Fruit fly (Drosophila melanogaster) whole organism, embryonic: Measurements from ENCODE around the gene CG8907.

Experiments
- ATbp ChIP-seq: fragments of 200-800 bp; sonication (Bioruptor generic); optimal IDR thresholded peaks from 2 replicates; lab custom pipeline; 2017; ENCODE audit warnings: missing biosample characterization, mild to moderate bottlenecking, missing genetic modification characterization, missing genetic modification reagents
- Antp ChIP-seq: fragments of 200-800 bp; sonication (Bioruptor generic); optimal IDR thresholded peaks from 3 replicates; lab custom pipeline; 2016; ENCODE audit warnings: missing biosample characterization, missing genetic modification characterization
- Bteb2 ChIP-seq: fragments of 200-800 bp; sonication (Bioruptor generic); optimal IDR thresholded peaks from 2 replicates; lab custom pipeline; 2016; ENCODE audit warnings: missing biosample characterization, missing genetic modification characterization
- CG11695 ChIP-seq: fragments of 200-800 bp; sonication (Bioruptor generic); IDR thresholded peaks from 3 replicates; pipeline ENCODE4 v1.3.6; 2022; ENCODE audit warnings: missing biosample characterization, missing genetic modification characterization
- CG11696 ChIP-seq: fragments of 200-800 bp; sonication (Bioruptor generic); IDR thresholded peaks from 2 replicates; pipeline ENCODE4 v1.3.6; 2022; ENCODE audit warnings: missing biosample characterization, missing genetic modification characterization
- CG12942 ChIP-seq: fragments of 200-800 bp; sonication (Bioruptor generic); optimal IDR thresholded peaks from 3 replicates; lab custom pipeline; 2016; ENCODE audit warnings: missing biosample characterization, missing genetic modification characterization
- CG17359 ChIP-seq: fragments of 200-800 bp; sonication (Bioruptor generic); optimal IDR thresholded peaks from 3 replicates; lab custom pipeline; 2018; ENCODE audit warnings: missing biosample characterization, mild to moderate bottlenecking, missing genetic modification characterization, moderate library complexity
- CG17802 ChIP-seq: fragments of 200-800 bp; sonication (Bioruptor generic); optimal IDR thresholded peaks from 2 replicates; lab custom pipeline; 2018; ENCODE audit warnings: missing biosample characterization, mild to moderate bottlenecking, missing genetic modification characterization, moderate library complexity
- CG18764 ChIP-seq: fragments of 200-800 bp; sonication (Bioruptor generic); optimal IDR thresholded peaks from 3 replicates; lab custom pipeline; 2016; ENCODE audit warnings: missing biosample characterization, missing genetic modification characterization
- CG2875 ChIP-seq: fragments of 200-800 bp; sonication (Bioruptor generic); optimal IDR thresholded peaks from 2 replicates; lab custom pipeline; 2017; ENCODE audit warnings: missing biosample characterization, mild to moderate bottlenecking, missing genetic modification characterization, missing genetic modification reagents
- CG31441 ChIP-seq: fragments of 200-800 bp; sonication (Bioruptor generic); IDR thresholded peaks from 2 replicates; pipeline ENCODE4 v1.3.6; 2022; ENCODE audit warnings: missing biosample characterization, missing genetic modification characterization
- CG3407 ChIP-seq: fragments of 200-800 bp; sonication (Bioruptor generic); optimal IDR thresholded peaks from 2 replicates; lab custom pipeline; 2018; ENCODE audit warnings: missing biosample characterization, mild to moderate bottlenecking, missing genetic modification characterization
- CG4282 ChIP-seq: fragments of 200-800 bp; sonication (Bioruptor generic); optimal IDR thresholded peaks from 2 replicates; lab custom pipeline; 2016; ENCODE audit warnings: missing biosample characterization, missing genetic modification characterization
- CG4424 ChIP-seq: fragments of 200-800 bp; sonication (Bioruptor generic); optimal IDR thresholded peaks from 3 replicates; lab custom pipeline; 2016; ENCODE audit warnings: missing biosample characterization, missing genetic modification characterization
- CG6175 ChIP-seq: fragments of 200-800 bp; sonication (Bioruptor generic); IDR thresholded peaks from 3 replicates; pipeline ENCODE4 v1.3.6; 2022; ENCODE audit warnings: missing biosample characterization, missing genetic modification characterization
- CG6254 ChIP-seq: fragments of 200-800 bp; sonication (Bioruptor generic); optimal IDR thresholded peaks from 3 replicates; lab custom pipeline; 2017; ENCODE audit warnings: mild to moderate bottlenecking, missing biosample characterization, missing genetic modification reagents, missing genetic modification characterization
- CG6272 ChIP-seq: fragments of 200-800 bp; sonication (Bioruptor generic); IDR thresholded peaks from 2 replicates; pipeline ENCODE4 v1.3.6; 2022; ENCODE audit warnings: missing biosample characterization, missing genetic modification characterization
- CG6654 ChIP-seq: fragments of 200-800 bp; sonication (Bioruptor generic); optimal IDR thresholded peaks from 2 replicates; lab custom pipeline; 2017; ENCODE audit warnings: missing biosample characterization, mild to moderate bottlenecking, missing genetic modification characterization
- CG7271 ChIP-seq: fragments of 200-800 bp; sonication (Bioruptor generic); optimal IDR thresholded peaks from 2 replicates; lab custom pipeline; 2018; ENCODE audit warnings: missing biosample characterization, mild to moderate bottlenecking, missing genetic modification characterization, moderate library complexity
- CG7556 ChIP-seq: fragments of 200-800 bp; sonication (Bioruptor generic); optimal IDR thresholded peaks from 2 replicates; lab custom pipeline; 2017; ENCODE audit warnings: missing biosample characterization, mild to moderate bottlenecking, missing genetic modification characterization
- CG7963 ChIP-seq: fragments of 200-800 bp; sonication (Bioruptor generic); IDR thresholded peaks from 3 replicates; pipeline ENCODE4 v1.3.6; 2022; ENCODE audit warnings: missing biosample characterization, missing genetic modification characterization; ENCODE audit not compliant: partially characterized antibody
- CG8765 ChIP-seq: fragments of 200-800 bp; sonication (Bioruptor generic); IDR thresholded peaks from 2 replicates; pipeline ENCODE4 v1.3.6; 2022; ENCODE audit warnings: missing biosample characterization, missing genetic modification characterization
- CoRest ChIP-seq: fragments of 200-800 bp; sonication (Bioruptor generic); optimal IDR thresholded peaks from 3 replicates; lab custom pipeline; 2018; ENCODE audit warnings: missing biosample characterization, mild to moderate bottlenecking, missing genetic modification characterization, moderate library complexity
- Hmr ChIP-seq: fragments of 200-800 bp; sonication (Bioruptor generic); optimal IDR thresholded peaks from 3 replicates; lab custom pipeline; 2017; ENCODE audit warnings: mild to moderate bottlenecking, missing biosample characterization, missing genetic modification reagents, missing genetic modification characterization
- Hr39 ChIP-seq: fragments of >200 bp; optimal IDR thresholded peaks from 2 replicates; lab custom pipeline; 2017
- MBD-R2 ChIP-seq: fragments of 200-800 bp; sonication (Bioruptor generic); IDR thresholded peaks from 2 replicates; pipeline ENCODE4 v1.3.6; 2022; ENCODE audit warnings: missing biosample characterization, missing genetic modification characterization
- MESR4 ChIP-seq: fragments of 200-800 bp; sonication (Bioruptor generic); optimal IDR thresholded peaks from 2 replicates; lab custom pipeline; 2018; ENCODE audit warnings: missing biosample characterization, mild to moderate bottlenecking, missing genetic modification characterization, moderate library complexity
- Mad ChIP-seq: fragments of 200-800 bp; sonication (Bioruptor generic); optimal IDR thresholded peaks from 2 replicates; lab custom pipeline; 2016; ENCODE audit warnings: missing biosample characterization, missing genetic modification characterization
- Meics ChIP-seq: fragments of 200-800 bp; sonication (Bioruptor generic); optimal IDR thresholded peaks from 2 replicates; lab custom pipeline; 2017; ENCODE audit warnings: missing biosample characterization, mild to moderate bottlenecking, missing genetic modification characterization
- Rx ChIP-seq: fragments of 200-800 bp; sonication (Bioruptor generic); IDR thresholded peaks from 2 replicates; pipeline ENCODE4 v1.3.6; 2022; ENCODE audit warnings: missing biosample characterization, missing genetic modification characterization
- Sox102F ChIP-seq: fragments of 200-800 bp; sonication (Bioruptor generic); optimal IDR thresholded peaks from 2 replicates; lab custom pipeline; 2018; ENCODE audit warnings: missing biosample characterization, mild to moderate bottlenecking, missing genetic modification characterization, moderate library complexity
- Sry-δ ChIP-seq: fragments of 200-800 bp; sonication (Bioruptor generic); optimal IDR thresholded peaks from 2 replicates; lab custom pipeline; 2016; ENCODE audit warnings: missing biosample characterization, missing genetic modification characterization
- Taf1 ChIP-seq: fragments of 200-800 bp; sonication (Bioruptor generic); IDR thresholded peaks from 2 replicates; pipeline ENCODE4 v1.3.6; 2022; ENCODE audit warnings: missing biosample characterization, missing genetic modification characterization
- az2 ChIP-seq: fragments of 200-800 bp; sonication (Bioruptor generic); optimal IDR thresholded peaks from 3 replicates; lab custom pipeline; 2016; ENCODE audit warnings: missing biosample characterization, missing genetic modification characterization
- bigmax ChIP-seq: fragments of 200-800 bp; sonication (Bioruptor generic); optimal IDR thresholded peaks from 2 replicates; lab custom pipeline; 2018; ENCODE audit warnings: missing biosample characterization, mild to moderate bottlenecking, missing genetic modification characterization
- cas ChIP-seq: fragments of 200-800 bp; sonication (Bioruptor generic); IDR thresholded peaks from 2 replicates; pipeline ENCODE4 v1.3.6; 2022; ENCODE audit warnings: missing biosample characterization, missing genetic modification characterization
- crol ChIP-seq: fragments of 200-800 bp; sonication (Bioruptor generic); IDR thresholded peaks from 2 replicates; pipeline ENCODE4 v1.3.6; 2022; ENCODE audit warnings: missing biosample characterization, missing genetic modification characterization
- gsb-n ChIP-seq: fragments of 200-800 bp; sonication (Bioruptor generic); optimal IDR thresholded peaks from 3 replicates; lab custom pipeline; 2018; ENCODE audit warnings: missing biosample characterization, mild to moderate bottlenecking, missing genetic modification characterization
- kay ChIP-seq: fragments of 200-800 bp; sonication (Bioruptor generic); optimal IDR thresholded peaks from 2 replicates; lab custom pipeline; 2016; ENCODE audit warnings: missing biosample characterization, missing genetic modification characterization
- lbe ChIP-seq: fragments of 200-800 bp; sonication (Bioruptor generic); optimal IDR thresholded peaks from 2 replicates; lab custom pipeline; 2016; ENCODE audit warnings: missing biosample characterization, mild to moderate bottlenecking, missing genetic modification characterization
- pum ChIP-seq: fragments of 200-800 bp; sonication (Bioruptor generic); optimal IDR thresholded peaks from 2 replicates; lab custom pipeline; 2016; ENCODE audit warnings: missing biosample characterization, missing genetic modification characterization
- ranshi ChIP-seq: fragments of 200-800 bp; sonication (Bioruptor generic); IDR thresholded peaks from 2 replicates; pipeline ENCODE4 v1.3.6; 2022; ENCODE audit warnings: missing biosample characterization, missing genetic modification characterization
- repo ChIP-seq: fragments of 200-800 bp; sonication (Bioruptor generic); optimal IDR thresholded peaks from 2 replicates; lab custom pipeline; 2016; ENCODE audit warnings: missing biosample characterization, missing genetic modification characterization
- rib ChIP-seq: fragments of 200-800 bp; sonication (Bioruptor generic); IDR thresholded peaks from 2 replicates; pipeline ENCODE4 v1.3.6; 2022; ENCODE audit warnings: missing biosample characterization, missing genetic modification characterization
- sens ChIP-seq: fragments of 200-800 bp; sonication (Bioruptor generic); peaks from one replicate; lab custom pipeline; 2016; ENCODE audit warnings: missing biosample characterization, missing genetic modification characterization
- sisA ChIP-seq: fragments of 200-800 bp; sonication (Bioruptor generic); IDR thresholded peaks from 2 replicates; pipeline ENCODE4 v1.3.6; 2022; ENCODE audit warnings: missing biosample characterization, missing genetic modification characterization
- sqz ChIP-seq: fragments of 200-800 bp; sonication (Bioruptor generic); optimal IDR thresholded peaks from 3 replicates; lab custom pipeline; 2018; ENCODE audit warnings: missing biosample characterization, mild to moderate bottlenecking, missing genetic modification characterization
- tio ChIP-seq: fragments of 200-800 bp; sonication (Bioruptor generic); optimal IDR thresholded peaks from 2 replicates; lab custom pipeline; 2017; ENCODE audit warnings: missing biosample characterization, missing genetic modification characterization, inconsistent platforms
- tll ChIP-seq, 2 experiments: fragments of 200-800 bp in 1 of 2; fragments of >200 bp in 1 of 2; sonication (Bioruptor generic) in 1 of 2; optimal IDR thresholded peaks; 2 replicates each; lab custom pipeline; 2017 to 2019; ENCODE audit warnings: missing biosample characterization in 2 of 2, missing genetic modification characterization in 2 of 2, mild to moderate bottlenecking in 1 of 2, moderate library complexity in 1 of 2
- tx ChIP-seq: fragments of 200-800 bp; sonication (Bioruptor generic); optimal IDR thresholded peaks from 2 replicates; lab custom pipeline; 2016; ENCODE audit warnings: missing biosample characterization, missing genetic modification characterization
- zen ChIP-seq: fragments of 200-800 bp; sonication (Bioruptor generic); optimal IDR thresholded peaks from 3 replicates; lab custom pipeline; 2018; ENCODE audit warnings: missing biosample characterization, mild to moderate bottlenecking, missing genetic modification characterization, moderate library complexity

The CG8907 gene

dm6 chr3R:17059100-17059810, 51.2 kb downstream of the CG8907 start (continued):
- TF ChIP-seq tx (GFP tag; lab: Kevin White, UChicago) (no peak), sisA (GFP tag; lab: Robert Waterston, UW) (no peak), CG18764 (GFP tag; lab: Kevin White, UChicago) (no peak), sens (GFP tag; lab: Kevin White, UChicago) (peak; percentile 90), pum (no peak), CG6254 (GFP tag; lab: Kevin White, UChicago) (peak; percentile 35), CG7556 (GFP tag; lab: Kevin White, UChicago) (no peak), CG3407 (no peak), Taf1 (no peak), CG7963 (no peak), sqz (GFP tag; lab: Kevin White, UChicago) (no peak), Bteb2 (GFP tag; lab: Kevin White, UChicago) (no peak), CG6175 (0 out of 3 replicates have a peak, but pooled peaks have one; percentile 8), CG17359 (tag; lab: Kevin White, UChicago) (no peak), tll (GFP tag; optimal IDR thresholded peaks at IDR 0.05; lab: Kevin White, UChicago) (no peak), MESR4 (GFP tag; lab: Kevin White, UChicago) (no peak), tio (GFP tag; lab: Kevin White, UChicago) (peak; percentile 11), repo (GFP tag; lab: Kevin White, UChicago) (no peak), Rx (GFP tag; lab: Robert Waterston, UW) (no peak), CG11695 (GFP tag; lab: Robert Waterston, UW) (0 out of 3 replicates have a peak, but pooled peaks have one; percentile 5), az2 (GFP tag; lab: Kevin White, UChicago) (no peak), Antp (no peak), Sox102F (GFP tag; lab: Kevin White, UChicago) (peak; percentile 54), Meics (GFP tag; lab: Kevin White, UChicago) (no peak), kay (no peak), CG4282 (GFP tag; lab: Kevin White, UChicago) (no peak), cas (GFP tag; lab: Robert Waterston, UW) (no peak), CoRest (tag; lab: Kevin White, UChicago) (peak; percentile 8), zen (tag; lab: Kevin White, UChicago) (no peak), CG4424 (peak; percentile 30), ATbp (GFP tag; lab: Kevin White, UChicago) (peak; percentile 52), rib (GFP tag; lab: Robert Waterston, UW) (0 out of 2 replicates have a peak, but pooled peaks have one; percentile 31), crol (GFP tag; lab: Robert Waterston, UW) (no peak), CG6654 (GFP tag; lab: Kevin White, UChicago) (peak; percentile 31), MBD-R2 (GFP tag; lab: Robert Waterston, UW) (no peak), ranshi (GFP tag; lab: Robert Waterston, UW) (no peak), bigmax (GFP tag; lab: Kevin White, UChicago) (no peak), CG17802 (tag; lab: Kevin White, UChicago) (no peak), CG31441 (GFP tag; lab: Robert Waterston, UW) (no peak), CG2875 (GFP tag; lab: Kevin White, UChicago) (peak; percentile 47), CG7271 (tag; lab: Kevin White, UChicago) (no peak), CG12942 (GFP tag; lab: Kevin White, UChicago) (no peak), lbe (peak; percentile 5), CG11696 (GFP tag; lab: Robert Waterston, UW) (no peak), gsb-n (no peak), Mad (GFP tag; lab: Kevin White, UChicago) (peak; percentile 11), CG8765 (GFP tag; lab: Robert Waterston, UW) (no peak), Sry-δ (GFP tag; lab: Kevin White, UChicago) (no peak), Hmr (GFP tag; lab: Kevin White, UChicago) (no peak), CG6272 (no peak), Hr39 (lab: Kevin White, UChicago) (no peak)
